Worm (Caenorhabditis elegans): ENCODE measurements around the gene R12C12.6.

ce11 chrII:6046023-6046631, 1.5 kb downstream of the R12C12.6 start:
- no peak for TF ChIP-seq ztf-11 (tag; optimal IDR thresholded peaks at IDR 0.05)
- no peak for TF ChIP-seq lsy-12 (tag; optimal IDR thresholded peaks at IDR 0.05)
- no peak for TF ChIP-seq elt-1 (tag; optimal IDR thresholded peaks at IDR 0.05)
- TF ChIP-seq ama-1 (optimal IDR thresholded peaks at IDR 0.05), result no peak
- no peak for TF ChIP-seq pqm-1 (tag; optimal IDR thresholded peaks at IDR 0.05)
